Fruit fly (Drosophila melanogaster) whole organism, wandering third instar larva: Measurements from ENCODE around the gene CG3632.
A peak's percentile ranks its signal among the peaks of the same experiment; 100 is the strongest.

ENCODE experiments used
- Hr83 ChIP-seq: fragments of 200-300 bp; sonication (Bioruptor generic); optimal IDR thresholded peaks from 2 replicates; lab custom pipeline; 2016; ENCODE audit warnings: missing biosample characterization, mild to moderate bottlenecking, missing genetic modification characterization, moderate library complexity; ENCODE audit not compliant: poor library complexity, severe bottlenecking
- OdsH ChIP-seq: fragments of 200-800 bp; sonication (Bioruptor generic); optimal IDR thresholded peaks from 2 replicates; lab custom pipeline; 2016; ENCODE audit warnings: missing biosample characterization, mild to moderate bottlenecking, missing genetic modification characterization
- br ChIP-seq: fragments of 200-800 bp; sonication (Bioruptor generic); optimal IDR thresholded peaks from 2 replicates; lab custom pipeline; 2016; ENCODE audit warnings: missing biosample characterization, missing genetic modification characterization
- ey ChIP-seq: fragments of 200-800 bp; sonication (Bioruptor generic); optimal IDR thresholded peaks from 2 replicates; lab custom pipeline; 2016; ENCODE audit warnings: missing biosample characterization, missing genetic modification characterization
- fru ChIP-seq: fragments of 200-800 bp; sonication (Bioruptor generic); optimal IDR thresholded peaks from 3 replicates; lab custom pipeline; 2016; ENCODE audit warnings: missing biosample characterization, mild to moderate bottlenecking, missing genetic modification characterization
- h ChIP-seq: fragments of 200-800 bp; sonication (Bioruptor generic); optimal IDR thresholded peaks from 3 replicates; lab custom pipeline; 2016; ENCODE audit warnings: missing biosample characterization, mild to moderate bottlenecking, missing genetic modification characterization

DNA sequence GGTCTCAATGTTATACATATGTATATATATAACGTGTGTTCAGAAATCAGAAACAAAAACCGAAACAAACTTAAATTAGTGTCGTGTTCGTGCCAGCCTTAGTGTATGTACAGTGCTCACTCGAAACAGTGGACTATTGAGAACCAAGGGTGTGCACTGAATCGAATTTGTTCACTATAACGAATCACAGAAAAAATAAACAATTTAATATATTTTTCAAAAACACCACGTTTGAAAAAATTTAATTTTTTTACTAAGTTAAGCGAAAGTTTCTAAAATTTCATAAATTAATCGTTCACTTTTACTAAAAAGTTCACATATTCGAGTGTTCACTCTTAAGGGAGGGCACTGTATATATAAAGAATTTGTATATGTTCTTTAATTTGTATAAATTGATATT is 11.3 kb upstream of the CG3632 start:
- TF ChIP-seq h (GFP tag; lab: Kevin White, UChicago) (peak; percentile 25), OdsH (GFP tag; lab: Kevin White, UChicago) (peak; percentile 15), ey (GFP tag; lab: Kevin White, UChicago) (peak; percentile 1), Hr83 (no peak), br (peak; percentile 2), fru (GFP tag; lab: Kevin White, UChicago) (peak; percentile 33)
